Worm (Caenorhabditis elegans) whole organism, L4/young adult: ENCODE measurements around the gene T16G12.10.

Source experiments
- W03F9.2 ChIP-seq: fragments of 150-350 bp; optimal IDR thresholded peaks from 2 replicates; lab custom pipeline; 2014; ENCODE audit warnings: missing biosample characterization, missing genetic modification characterization
- dao-5 ChIP-seq: sonication (generic microtip); optimal IDR thresholded peaks from 2 replicates; lab custom pipeline; 2016; ENCODE audit warnings: missing genotype, missing genetic modification characterization, moderate library complexity, missing compliant biosample characterization
- him-1 ChIP-seq: sonication (generic microtip); optimal IDR thresholded peaks from 2 replicates; lab custom pipeline; 2016; ENCODE audit warnings: missing genotype, missing genetic modification reagents, missing genetic modification characterization, missing compliant biosample characterization

DNA sequence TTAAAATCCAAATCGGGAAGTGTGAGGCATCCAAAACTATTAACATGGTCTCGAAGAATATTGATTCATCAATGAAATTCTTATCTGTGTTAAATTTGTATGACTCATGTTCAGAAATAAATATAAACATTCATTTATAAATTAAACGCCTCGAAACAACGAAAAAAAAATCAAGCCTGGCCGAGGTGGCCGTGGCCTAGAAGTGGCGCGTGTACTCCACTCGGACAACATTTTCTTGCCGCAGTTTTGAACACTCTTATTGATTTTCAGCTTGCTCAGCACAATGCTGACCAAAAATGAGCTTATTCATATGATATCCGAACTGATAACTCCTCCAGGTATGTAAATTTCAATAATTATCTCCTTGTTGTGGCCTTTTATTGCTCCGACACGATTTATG, 8.2 kb upstream of the T16G12.10 start, which contains the start of gene ekl-6:
- TF ChIP-seq him-1 (tag; lab: Kevin White, UChicago) (no peak), W03F9.2 (peak; percentile 51), dao-5 (tag; lab: Kevin White, UChicago) (no peak)
